Worm (Caenorhabditis elegans): ENCODE measurements around the gene ceph-41.
A peak's percentile ranks its signal among the peaks of the same experiment; 100 is the strongest.
"Not testable (repeated sequence)": the region's sequence is repeated elsewhere in the genome, so short reads cannot be mapped to it uniquely, and the experiment has no call there.

The ceph-41 gene

DNA sequence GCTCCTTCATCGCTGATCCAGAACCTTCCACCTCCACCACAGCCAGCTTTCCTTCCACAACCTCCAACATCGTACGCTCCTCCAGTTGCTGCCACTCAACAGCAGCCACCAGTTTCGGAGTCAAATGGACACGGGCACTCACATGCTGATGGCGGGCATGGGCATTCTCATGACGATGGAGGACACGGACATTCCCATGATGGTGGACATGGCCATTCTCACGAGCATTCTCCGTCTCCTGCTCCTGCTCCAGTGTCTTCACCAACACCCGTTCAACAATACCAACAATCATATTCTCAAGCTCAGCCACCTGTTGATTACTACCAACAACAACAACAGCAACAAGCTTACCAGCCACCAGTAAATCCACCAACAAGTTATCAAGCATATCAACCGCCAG lies 12.5 kb upstream of the ceph-41 start:
- TF ChIP-seq tbx-7 (tag; optimal IDR thresholded peaks at IDR 0.05): no peak
- TF ChIP-seq ceh-18 (tag; optimal IDR thresholded peaks at IDR 0.05): no peak
- TF ChIP-seq pag-3 (tag; optimal IDR thresholded peaks at IDR 0.05; ENCODE audit: borderline replicate concordance): no peak
- TF ChIP-seq lim-6 (tag; optimal IDR thresholded peaks at IDR 0.05): no peak
- no peak for TF ChIP-seq zip-5 (tag; optimal IDR thresholded peaks at IDR 0.05)
- TF ChIP-seq hlh-13 (GFP tag; optimal IDR thresholded peaks at IDR 0.05): no peak
- no peak for TF ChIP-seq pax-1 (tag; optimal IDR thresholded peaks at IDR 0.05)

DNA sequence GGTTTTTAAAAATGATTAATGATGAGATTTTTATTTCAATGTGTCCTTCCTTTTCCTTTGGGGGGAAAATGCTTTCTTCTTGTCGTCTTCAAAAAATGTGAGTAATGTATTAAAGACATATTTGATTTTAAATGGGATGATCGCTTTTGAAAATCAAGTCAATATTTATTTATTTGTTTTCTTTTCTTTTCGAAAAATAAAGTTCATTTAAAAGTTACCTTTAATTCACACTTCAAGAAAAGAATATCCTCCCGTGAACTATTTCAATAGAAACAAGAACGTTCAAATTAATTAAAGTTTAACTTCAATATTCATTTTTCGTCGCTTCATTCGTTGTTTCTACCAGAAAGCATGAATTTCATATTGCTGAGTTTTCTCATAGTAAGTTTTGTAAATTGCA lies 11.5 kb upstream of the ceph-41 start, which contains the start of gene irld-8:
irld-8 (plus strand) TSS at position 301 of the 400 bp plus-strand sequence.
- no peak for TF ChIP-seq ceh-14 (tag; optimal IDR thresholded peaks at IDR 0.05)
- no peak for TF ChIP-seq ceh-19 (GFP tag; optimal IDR thresholded peaks at IDR 0.05)
- no peak for TF ChIP-seq lin-11 (tag; optimal IDR thresholded peaks at IDR 0.05)
- TF ChIP-seq unc-55 (GFP tag; optimal IDR thresholded peaks at IDR 0.05): no peak
- no peak for TF ChIP-seq pqm-1 (tag; optimal IDR thresholded peaks at IDR 0.05)
- TF ChIP-seq ceh-48 (tag; optimal IDR thresholded peaks at IDR 0.05): no peak
- TF ChIP-seq sox-2 (GFP tag; IDR thresholded peaks at IDR 0.05): no peak
- no peak for TF ChIP-seq ceh-31 (tag; optimal IDR thresholded peaks at IDR 0.05)
- no peak for TF ChIP-seq unc-86 (tag; optimal IDR thresholded peaks at IDR 0.05)

DNA sequence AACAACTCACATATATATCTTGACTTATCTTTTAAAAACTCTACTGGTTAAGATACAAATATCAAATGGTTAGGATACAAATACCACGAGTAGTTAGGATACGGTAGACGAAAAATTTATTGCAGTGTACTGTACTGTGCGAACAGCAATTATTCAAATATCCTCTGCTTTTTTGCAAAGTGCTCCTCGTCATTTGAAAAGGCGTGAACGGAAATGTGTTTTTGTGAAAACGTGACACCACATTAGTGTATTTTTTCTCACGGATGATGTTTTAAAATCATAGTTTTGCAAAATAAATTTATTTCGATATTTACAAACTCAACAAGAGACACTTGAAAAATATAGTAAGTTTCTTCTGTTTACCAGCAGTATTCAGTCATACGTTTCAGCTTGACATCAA lies 8.2 kb upstream of the ceph-41 start, which contains the start of gene F42G8.8:
F42G8.8 (plus strand) TSS at position 301 of the 400 bp plus-strand sequence.
- TF ChIP-seq nhr-11 (tag; optimal IDR thresholded peaks at IDR 0.05): no peak
- TF ChIP-seq npax-4 (tag; optimal IDR thresholded peaks at IDR 0.05): no peak

DNA sequence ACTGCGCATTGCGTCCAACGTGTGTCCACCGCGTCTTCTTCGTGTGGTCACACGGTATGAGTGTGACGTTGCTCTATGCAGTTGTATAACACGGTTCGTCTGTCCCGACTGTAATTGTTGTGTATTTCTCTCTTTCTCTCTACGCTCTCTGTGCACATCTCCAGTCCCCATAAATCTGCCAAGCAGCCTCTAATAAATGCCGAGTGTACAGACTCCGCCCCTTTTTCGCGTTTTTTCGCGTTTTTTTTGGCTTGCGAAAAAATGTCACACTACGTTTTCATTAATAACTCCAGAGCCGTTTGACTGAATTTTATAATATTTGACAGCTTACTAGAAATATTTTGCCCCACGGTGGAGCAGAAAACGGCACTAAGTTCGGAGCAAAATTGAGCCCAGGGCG lies 4.7 kb upstream of the ceph-41 start, which contains the start of gene erp-44.3:
erp-44.3 (plus strand) TSS at position 301 of the 400 bp plus-strand sequence.
- not testable (repeated sequence) for TF ChIP-seq che-1, hlh-15, fax-1 (tag; optimal IDR thresholded peaks at IDR 0.05)

DNA sequence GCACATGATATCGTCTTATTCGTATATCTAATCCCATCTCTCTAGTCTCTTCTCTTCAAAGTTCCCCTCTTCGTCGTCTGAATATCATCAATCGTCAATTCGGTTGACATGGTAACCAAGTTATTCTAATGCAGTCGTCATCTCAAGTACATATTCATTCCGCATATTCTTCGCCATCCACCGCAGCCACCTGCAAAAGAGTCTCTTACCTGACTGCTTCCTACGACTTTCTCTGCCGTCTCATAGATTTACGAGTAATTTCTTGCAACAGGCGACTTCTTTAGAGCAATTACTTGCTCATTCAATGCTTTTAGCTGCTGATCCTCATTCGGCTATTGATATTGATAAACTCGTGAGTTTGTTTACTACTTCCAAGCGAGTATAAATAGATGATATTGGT lies 428 bp downstream of the ceph-41 start:
- TF ChIP-seq npax-4 (tag; optimal IDR thresholded peaks at IDR 0.05) (no peak), ref-2 (tag; optimal IDR thresholded peaks at IDR 0.05) (no peak), lim-6 (tag; optimal IDR thresholded peaks at IDR 0.05) (no peak), unc-3 (GFP tag; conservative IDR thresholded peaks at IDR 0.05) (no peak), unc-3 (tag; optimal IDR thresholded peaks at IDR 0.05) (no peak)

DNA sequence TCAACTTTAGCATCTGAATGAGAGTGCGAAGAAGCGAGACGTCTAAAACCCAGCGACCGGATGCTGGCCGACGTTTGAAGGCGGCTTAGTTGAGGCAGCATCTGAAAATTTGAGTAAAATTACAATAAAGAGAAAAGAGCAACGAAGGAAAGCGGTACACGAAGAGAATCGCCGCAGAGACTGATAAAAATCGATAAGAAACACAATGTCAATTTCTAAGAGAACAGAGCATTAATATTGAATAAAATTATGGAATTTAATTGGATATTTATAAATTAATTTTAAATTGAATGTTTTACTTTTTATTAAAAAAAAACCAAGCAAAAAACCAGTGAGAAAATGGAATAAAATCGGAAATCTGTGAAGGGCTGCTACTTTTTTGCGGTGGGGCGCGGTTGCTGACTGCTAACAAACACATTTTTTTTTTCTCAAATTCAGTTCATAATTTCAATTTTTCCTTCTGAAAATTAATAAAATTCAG lies 3.2 kb downstream of the ceph-41 start, which contains the start of the genes ndub-11 and moc-3:
ndub-11 (minus strand) TSS at position 101 of the 481 bp plus-strand sequence.
moc-3 (plus strand) TSS at position 431 of the 481 bp plus-strand sequence.
- TF ChIP-seq pros-1 (tag; optimal IDR thresholded peaks at IDR 0.05) (no peak), elt-4 (tag; optimal IDR thresholded peaks at IDR 0.05) (no peak), madf-2 (tag; optimal IDR thresholded peaks at IDR 0.05) (no peak), odd-2 (tag; optimal IDR thresholded peaks at IDR 0.05) (no peak)

DNA sequence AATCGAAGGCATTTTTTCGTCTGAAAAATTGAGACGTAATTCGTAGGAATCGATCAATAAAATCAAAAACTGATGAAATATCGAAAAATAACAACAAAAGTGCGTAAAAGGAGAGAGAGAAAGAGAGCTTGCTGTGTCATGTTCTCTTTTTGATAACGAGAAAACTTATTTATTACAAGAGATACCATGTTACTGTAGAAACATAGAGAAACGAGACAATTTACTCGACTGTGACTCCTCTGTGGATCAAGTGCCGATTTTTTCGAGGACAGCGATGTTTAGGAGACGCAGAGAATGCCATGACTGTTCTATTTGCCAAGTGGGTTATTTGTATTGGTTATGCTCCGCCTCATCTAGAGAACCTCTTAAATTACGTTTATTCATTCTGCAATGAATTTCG lies 6.5 kb downstream of the ceph-41 start, which contains the start of gene sph-1:
sph-1 (minus strand) TSS at position 23 of the 400 bp plus-strand sequence.
- TF ChIP-seq elt-2 (tag; optimal IDR thresholded peaks at IDR 0.05) (peak; percentile 58), gmeb-2 (tag; optimal IDR thresholded peaks at IDR 0.05) (no peak), ceh-9 (tag; optimal IDR thresholded peaks at IDR 0.05) (no peak), ceh-48 (tag; optimal IDR thresholded peaks at IDR 0.05) (no peak), tbx-7 (tag; optimal IDR thresholded peaks at IDR 0.05) (no peak), syd-9 (tag; optimal IDR thresholded peaks at IDR 0.05) (no peak), dve-1 (tag; optimal IDR thresholded peaks at IDR 0.05) (peak; percentile 31), sox-2 (GFP tag; IDR thresholded peaks at IDR 0.05) (no peak), pax-1 (tag; optimal IDR thresholded peaks at IDR 0.05) (peak; percentile 74), ztf-16 (tag; optimal IDR thresholded peaks at IDR 0.05) (no peak), ref-2 (tag; optimal IDR thresholded peaks at IDR 0.05) (no peak), pqm-1 (tag; optimal IDR thresholded peaks at IDR 0.05) (no peak), rnt-1 (tag; optimal IDR thresholded peaks at IDR 0.05) (no peak), dmd-4 (tag; optimal IDR thresholded peaks at IDR 0.05; ENCODE audit: borderline replicate concordance) (no peak), ceh-18 (tag; optimal IDR thresholded peaks at IDR 0.05) (no peak), hlh-30 (tag; optimal IDR thresholded peaks at IDR 0.05; ENCODE audit: insufficient read depth) (no peak), ceh-19 (GFP tag; optimal IDR thresholded peaks at IDR 0.05) (no peak), ttx-3 (tag; optimal IDR thresholded peaks at IDR 0.05) (no peak), fax-1 (tag; optimal IDR thresholded peaks at IDR 0.05) (no peak), che-1 (tag; optimal IDR thresholded peaks at IDR 0.05) (no peak), hlh-15 (tag; optimal IDR thresholded peaks at IDR 0.05) (no peak), Y22D7AL.16 (tag; optimal IDR thresholded peaks at IDR 0.05) (no peak), unc-42 (tag; optimal IDR thresholded peaks at IDR 0.05) (no peak)

All from whole organism, late embryonic.